Worm (Caenorhabditis elegans): ENCODE results near the gene F14B8.4.

DNA sequence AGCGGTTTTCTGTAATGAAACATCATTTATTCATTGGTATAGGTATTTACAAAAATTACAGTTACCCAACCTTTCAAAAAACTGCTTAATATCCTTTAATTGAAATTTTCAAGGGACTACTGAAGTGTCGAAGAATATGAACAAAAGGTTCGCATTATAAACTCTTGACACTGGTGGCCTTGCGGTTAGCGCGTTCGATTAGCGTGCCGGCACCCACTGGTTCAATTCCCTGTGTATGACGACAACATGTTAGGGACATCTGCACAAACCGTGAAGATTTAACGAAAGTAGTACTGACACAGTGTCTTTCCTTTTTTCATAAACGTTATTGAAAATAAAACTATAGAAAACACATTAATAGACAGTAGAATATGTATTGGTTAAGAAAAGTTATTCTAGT, 32.0 kb downstream of the F14B8.4 start:
- no peak for TF ChIP-seq unc-62 (GFP tag; optimal IDR thresholded peaks at IDR 0.05)
- TF ChIP-seq B0336.3 (GFP tag; IDR thresholded peaks at IDR 0.05) = no peak; the same call in none of the 2 replicates
- TF ChIP-seq ama-1 (optimal IDR thresholded peaks at IDR 0.05) = no peak
- TF ChIP-seq ama-1 (GFP tag; optimal IDR thresholded peaks at IDR 0.05) = peak in 1 of 2 experiments; percentile 94
- TF ChIP-seq snpc-3.4 (tag; optimal IDR thresholded peaks at IDR 0.05) = peak; percentile 85
- peak; percentile 89 for TF ChIP-seq sptf-2 (GFP tag; optimal IDR thresholded peaks at IDR 0.05)
- peak; percentile 82 for TF ChIP-seq snpc-4 (GFP tag; optimal IDR thresholded peaks at IDR 0.05)
- TF ChIP-seq snpc-4 (tag; optimal IDR thresholded peaks at IDR 0.05) = peak in 3 of 4 experiments; percentile 57 to 80 (median 75)
- no peak for TF ChIP-seq ztf-6 (GFP tag; IDR thresholded peaks at IDR 0.05)
- no peak for TF ChIP-seq dpl-1 (GFP tag; optimal IDR thresholded peaks at IDR 0.05)
- TF ChIP-seq hsf-1 (GFP tag; IDR thresholded peaks at IDR 0.05) = peak; percentile 56; the same call in 1 of the 2 replicates
- peak; percentile 65 for TF ChIP-seq ZK185.1 (tag; optimal IDR thresholded peaks at IDR 0.05; ENCODE audit: poor library complexity, severe bottlenecking)
- TF ChIP-seq mxl-1 (tag; optimal IDR thresholded peaks at IDR 0.05) = peak; percentile 88
- no peak for TF ChIP-seq egl-18 (GFP tag; IDR thresholded peaks at IDR 0.05)
- TF ChIP-seq let-526 (GFP tag; IDR thresholded peaks at IDR 0.05) = 0 out of 2 replicates have a peak, but pooled peaks have one; percentile 31
- peak; percentile 57 for TF ChIP-seq lin-40 (tag; optimal IDR thresholded peaks at IDR 0.05)

All from whole organism, young adult.